Worm (Caenorhabditis elegans) whole organism, L2 larva: Measurements from ENCODE around the gene exos-8.

ENCODE experiments used
- F13H6.1 ChIP-seq: sonication (generic microtip); optimal IDR thresholded peaks from 2 replicates; lab custom pipeline; 2016; ENCODE audit warnings: missing genetic modification characterization, missing compliant biosample characterization
- aly-2 ChIP-seq: fragments of 150-350 bp; optimal IDR thresholded peaks from 2 replicates; lab custom pipeline; 2014; ENCODE audit warnings: missing biosample characterization, missing genetic modification characterization
- ama-1 ChIP-seq: fragments of 150-350 bp; optimal IDR thresholded peaks from 2 replicates; lab custom pipeline; 2018; ENCODE audit warnings: inconsistent platforms
- elt-1 ChIP-seq: fragments of 150-350 bp; optimal IDR thresholded peaks from 2 replicates; lab custom pipeline; 2014; ENCODE audit warnings: missing biosample characterization, missing genetic modification characterization
- elt-3 ChIP-seq: sonication (generic microtip); optimal IDR thresholded peaks from 2 replicates; lab custom pipeline; 2017; ENCODE audit warnings: missing biosample characterization, missing genetic modification characterization
- lin-13 ChIP-seq: fragments of 150-350 bp; optimal IDR thresholded peaks from 2 replicates; lab custom pipeline; 2014; ENCODE audit warnings: missing biosample characterization, missing genetic modification reagents, missing genetic modification characterization
- lin-39 ChIP-seq: fragments of 150-350 bp; optimal IDR thresholded peaks from 2 replicates; lab custom pipeline; 2014; ENCODE audit warnings: missing biosample characterization, missing genetic modification reagents, missing genetic modification characterization
- nhr-77 ChIP-seq: fragments of 150-350 bp; optimal IDR thresholded peaks from 2 replicates; lab custom pipeline; 2014; ENCODE audit warnings: missing biosample characterization, missing genetic modification characterization
- peb-1 ChIP-seq: fragments of 150-350 bp; optimal IDR thresholded peaks from 2 replicates; lab custom pipeline; 2014; ENCODE audit warnings: missing biosample characterization, missing genetic modification characterization
- skn-1 ChIP-seq: sonication (generic microtip); optimal IDR thresholded peaks from 2 replicates; lab custom pipeline; 2017; ENCODE audit warnings: missing biosample characterization, missing genetic modification characterization
- snpc-4 ChIP-seq: fragments of 150-350 bp; optimal IDR thresholded peaks from 2 replicates; lab custom pipeline; 2014; ENCODE audit warnings: missing biosample characterization, missing genetic modification characterization
- unc-39 ChIP-seq: fragments of 150-350 bp; optimal IDR thresholded peaks from 2 replicates; lab custom pipeline; 2014; ENCODE audit warnings: missing biosample characterization, missing genetic modification characterization
- unc-62 ChIP-seq: fragments of 150-350 bp; optimal IDR thresholded peaks from 2 replicates; lab custom pipeline; 2014; ENCODE audit warnings: missing biosample characterization, missing genetic modification reagents, missing genetic modification characterization
- ztf-11 ChIP-seq: sonication (generic microtip); optimal IDR thresholded peaks from 2 replicates; lab custom pipeline; 2017; ENCODE audit warnings: missing biosample characterization, missing genetic modification characterization

DNA sequence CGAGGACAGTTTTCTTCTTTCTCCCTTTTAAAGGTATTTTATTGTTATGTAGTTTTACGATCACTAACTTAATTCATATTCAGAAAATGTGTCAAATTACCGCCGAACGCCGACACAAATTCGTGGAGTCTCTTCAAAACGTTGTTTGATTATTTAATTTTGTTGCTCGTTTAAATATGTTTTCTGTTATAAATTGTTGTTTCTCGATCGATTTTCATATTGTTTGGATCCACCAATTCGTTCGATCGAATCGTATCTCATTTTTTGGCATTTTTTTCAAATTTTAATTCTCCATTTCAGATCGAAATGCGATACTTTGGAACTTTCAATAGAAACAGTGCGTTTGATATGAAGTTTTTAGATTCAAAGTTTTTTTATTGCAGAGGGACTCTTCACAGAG, 1.1 kb downstream of the exos-8 start, which contains the start of gene F41G3.6:
- TF ChIP-seq skn-1 (no peak), ztf-11 (tag; lab: Kevin White, UChicago) (no peak), elt-3 (tag; lab: Kevin White, UChicago) (no peak), elt-1 (no peak), unc-62 (GFP tag; lab: Kevin White, UChicago) (no peak), unc-39 (tag; lab: Kevin White, UChicago) (no peak), snpc-4 (tag; lab: Kevin White, UChicago) (no peak), F13H6.1 (tag; lab: Kevin White, UChicago) (no peak), aly-2 (tag; lab: Kevin White, UChicago) (no peak), lin-39 (tag; lab: Kevin White, UChicago) (no peak), lin-13 (GFP tag; lab: Kevin White, UChicago) (no peak), nhr-77 (no peak), peb-1 (no peak), ama-1 (lab: Kevin White, UChicago) (no peak)
